Worm (Caenorhabditis elegans): ENCODE results near the gene dmsr-9.

The dmsr-9 gene

ce11 chrV:6817184-6817583 lies 17.7 kb upstream of the dmsr-9 start, which contains the start of gene dmsr-14:
Gene dmsr-14, minus strand, starts transcription at chrV:6817284.
- TF ChIP-seq nhr-25 (tag; optimal IDR thresholded peaks at IDR 0.05; ENCODE audit: borderline replicate concordance, insufficient read depth) (no peak), ZK546.5 (tag; optimal IDR thresholded peaks at IDR 0.05) (no peak), F26F4.8 (GFP tag; conservative IDR thresholded peaks at IDR 0.05) (no peak), snpc-1.2 (GFP tag; IDR thresholded peaks at IDR 0.05) (no peak), lin-38 (GFP tag; IDR thresholded peaks at IDR 0.05) (no peak), dve-1 (tag; optimal IDR thresholded peaks at IDR 0.05; ENCODE audit: insufficient read depth) (no peak), duxl-1 (tag; optimal IDR thresholded peaks at IDR 0.05; ENCODE audit: poor library complexity) (no peak), Y48G9A.11 (GFP tag; IDR thresholded peaks at IDR 0.05) (no peak), nhr-6 (tag; optimal IDR thresholded peaks at IDR 0.05) (no peak), hlh-30 (tag; optimal IDR thresholded peaks at IDR 0.05; ENCODE audit: insufficient read depth) (no peak), zag-1 (tag; optimal IDR thresholded peaks at IDR 0.05) (no peak), pha-4 (GFP tag; IDR thresholded peaks at IDR 0.05) (no peak), pha-4 (tag; optimal IDR thresholded peaks at IDR 0.05) (no peak)

- TF ChIP-seq aha-1 (tag), result peak; percentile 65
- TF ChIP-seq mdl-1 (tag; optimal IDR thresholded peaks at IDR 0.05), result no peak
- peak in 1 of 2 experiments; percentile 37 for TF ChIP-seq unc-62 (GFP tag; optimal IDR thresholded peaks at IDR 0.05 in 1 of 2)
- no peak for TF ChIP-seq unc-62 (tag; optimal IDR thresholded peaks at IDR 0.05)
Measured at ce11 chrV:6813862-6814261, 14.4 kb upstream of the dmsr-9 start.

ce11 chrV:6811863-6812262 lies 12.4 kb upstream of the dmsr-9 start:
- TF ChIP-seq unc-62 (GFP tag; optimal IDR thresholded peaks at IDR 0.05 in 1 of 2), result peak in 1 of 2 experiments; percentile 40
- TF ChIP-seq unc-62 (tag; optimal IDR thresholded peaks at IDR 0.05), result no peak
- peak; percentile 83 for TF ChIP-seq dmd-6 (GFP tag; IDR thresholded peaks at IDR 0.05)
- TF ChIP-seq nhr-28 (tag; optimal IDR thresholded peaks at IDR 0.05), result peak; percentile 61
- no peak for TF ChIP-seq daf-16 (GFP tag; optimal IDR thresholded peaks at IDR 0.05)
- peak; percentile 8 for TF ChIP-seq daf-16 (tag; optimal IDR thresholded peaks at IDR 0.05)
- TF ChIP-seq pqm-1 (tag; optimal IDR thresholded peaks at IDR 0.05), result peak; percentile 89
- no peak for TF ChIP-seq F10B5.3 (tag; optimal IDR thresholded peaks at IDR 0.05)

- TF ChIP-seq mdl-1 (tag; optimal IDR thresholded peaks at IDR 0.05), result no peak
- no peak for TF ChIP-seq D1046.2 (GFP tag; IDR thresholded peaks at IDR 0.05)
- peak; percentile 71 for TF ChIP-seq pqm-1 (tag; optimal IDR thresholded peaks at IDR 0.05)
- TF ChIP-seq daf-16 (GFP tag; optimal IDR thresholded peaks at IDR 0.05), result no peak
- TF ChIP-seq daf-16 (tag; optimal IDR thresholded peaks at IDR 0.05), result peak; percentile 64
- no peak for TF ChIP-seq lin-13 (GFP tag; optimal IDR thresholded peaks at IDR 0.05)
- TF ChIP-seq nhr-28 (tag; optimal IDR thresholded peaks at IDR 0.05), result peak; percentile 73
- no peak for TF ChIP-seq hlh-30 (tag; optimal IDR thresholded peaks at IDR 0.05; ENCODE audit: insufficient read depth)
Measured at ce11 chrV:6810091-6810490, 10.6 kb upstream of the dmsr-9 start.

ce11 chrV:6808962-6809361 lies 9.5 kb upstream of the dmsr-9 start, which contains the start of gene dmsr-16:
Gene dmsr-16, minus strand, starts transcription at chrV:6809062.
- TF ChIP-seq ztf-11 (tag; optimal IDR thresholded peaks at IDR 0.05), result no peak
- TF ChIP-seq egl-27 (tag; optimal IDR thresholded peaks at IDR 0.05), result no peak
- TF ChIP-seq unc-62 (GFP tag; optimal IDR thresholded peaks at IDR 0.05 in 1 of 2), result peak in 1 of 2 experiments; percentile 34
- no peak for TF ChIP-seq unc-62 (tag; optimal IDR thresholded peaks at IDR 0.05)

ce11 chrV:6806340-6806739 lies 6.9 kb upstream of the dmsr-9 start, which contains the start of gene dmsr-12:
Gene dmsr-12, minus strand, starts transcription at chrV:6806440.
- TF ChIP-seq daf-16 (GFP tag; optimal IDR thresholded peaks at IDR 0.05), result no peak
- no peak for TF ChIP-seq daf-16 (tag; optimal IDR thresholded peaks at IDR 0.05)
- TF ChIP-seq lin-38 (GFP tag; IDR thresholded peaks at IDR 0.05), result no peak
- no peak for TF ChIP-seq ceh-32 (tag; optimal IDR thresholded peaks at IDR 0.05; ENCODE audit: poor library complexity)

- TF ChIP-seq T26A8.4 (GFP tag; IDR thresholded peaks at IDR 0.05) (no peak), ZK337.2 (GFP tag; IDR thresholded peaks at IDR 0.05) (no peak), nhr-6 (tag; optimal IDR thresholded peaks at IDR 0.05) (no peak), pqm-1 (tag; optimal IDR thresholded peaks at IDR 0.05) (no peak), daf-16 (GFP tag; optimal IDR thresholded peaks at IDR 0.05) (no peak), daf-16 (tag; optimal IDR thresholded peaks at IDR 0.05) (no peak), spr-1 (tag; optimal IDR thresholded peaks at IDR 0.05) (no peak), nhr-28 (tag; optimal IDR thresholded peaks at IDR 0.05) (no peak)
Measured at ce11 chrV:6803992-6804391, 4.5 kb upstream of the dmsr-9 start, which contains the start of gene dmsr-11. Gene dmsr-11, minus strand, starts transcription at chrV:6804092.

Measured in whole organism, L4 larva.